Fruit fly (Drosophila melanogaster): Measurements from ENCODE around the gene Idgf2.
A peak's percentile ranks its signal among the peaks of the same experiment; 100 is the strongest.

Idgf2 gene

DNA sequence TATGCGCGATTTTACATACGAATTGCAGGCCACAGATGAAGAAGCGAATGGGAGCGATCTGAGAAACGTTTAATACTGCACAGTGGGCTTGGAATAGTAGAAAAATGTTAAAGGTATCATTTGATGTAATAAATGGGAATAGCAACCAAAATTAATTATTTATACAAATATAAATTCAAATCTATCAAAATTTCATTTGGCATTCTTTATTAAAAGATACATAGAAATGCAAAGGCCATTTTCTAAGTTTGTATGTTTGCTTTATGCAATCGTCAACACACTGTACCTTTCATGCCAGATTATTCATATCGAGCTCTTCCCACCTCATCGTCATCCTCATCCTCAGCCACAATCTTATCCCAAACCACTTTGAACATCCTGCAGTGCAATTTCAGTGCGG lies 40.6 kb upstream of the Idgf2 start:
- no peak for TF ChIP-seq Dif (GFP tag; optimal IDR thresholded peaks at IDR 0.05; ENCODE audit: partially characterized antibody)
- peak; percentile 49 for TF ChIP-seq Sp1 (GFP tag; optimal IDR thresholded peaks at IDR 0.05)
- peak in 1 of 2 experiments; percentile 66 for TF ChIP-seq foxo (GFP tag; optimal IDR thresholded peaks at IDR 0.05)
- peak; percentile 52 for TF ChIP-seq ey (GFP tag; optimal IDR thresholded peaks at IDR 0.05)
- peak; percentile 59 for TF ChIP-seq woc (GFP tag; optimal IDR thresholded peaks at IDR 0.05)
- TF ChIP-seq CrebA (GFP tag; optimal IDR thresholded peaks at IDR 0.05; ENCODE audit: borderline replicate concordance) = no peak
- TF ChIP-seq br (GFP tag; optimal IDR thresholded peaks at IDR 0.05) = peak; percentile 28
- TF ChIP-seq fru (GFP tag; optimal IDR thresholded peaks at IDR 0.05) = peak; percentile 74
- TF ChIP-seq dsf (GFP tag; optimal IDR thresholded peaks at IDR 0.05; ENCODE audit: borderline replicate concordance) = no peak
- TF ChIP-seq usp (GFP tag; optimal IDR thresholded peaks at IDR 0.05) = no peak
- no peak for TF ChIP-seq CG9705 (GFP tag; optimal IDR thresholded peaks at IDR 0.05)
- no peak for TF ChIP-seq Mio (GFP tag; optimal IDR thresholded peaks at IDR 0.05)
- no peak for TF ChIP-seq pan (optimal IDR thresholded peaks at IDR 0.05)
- no peak for TF ChIP-seq Myc (optimal IDR thresholded peaks at IDR 0.05)
- no peak for TF ChIP-seq sv (GFP tag; optimal IDR thresholded peaks at IDR 0.05)
- TF ChIP-seq rgr (GFP tag; optimal IDR thresholded peaks at IDR 0.05) = peak; percentile 63
- TF ChIP-seq psq (GFP tag; optimal IDR thresholded peaks at IDR 0.05) = peak; percentile 54
- peak; percentile 64 for TF ChIP-seq HLH106 (tag; optimal IDR thresholded peaks at IDR 0.05)
- peak; percentile 67 for TF ChIP-seq h (GFP tag; optimal IDR thresholded peaks at IDR 0.05)
- TF ChIP-seq dl (GFP tag; optimal IDR thresholded peaks at IDR 0.05; ENCODE audit: insufficient read depth in 1 of 2, partially characterized antibody in 2 of 2) = no peak
- TF ChIP-seq dmrt93B (GFP tag; optimal IDR thresholded peaks at IDR 0.05) = peak; percentile 27
- TF ChIP-seq Abd-B (GFP tag; optimal IDR thresholded peaks at IDR 0.05) = no peak
- TF ChIP-seq Rel (GFP tag; optimal IDR thresholded peaks at IDR 0.05) = no peak
- TF ChIP-seq Rel (tag; optimal IDR thresholded peaks at IDR 0.05) = no peak
- peak; percentile 62 for TF ChIP-seq OdsH (GFP tag; optimal IDR thresholded peaks at IDR 0.05)
- TF ChIP-seq Hnf4 (GFP tag; optimal IDR thresholded peaks at IDR 0.05) = peak; percentile 32
- no peak for TF ChIP-seq Hr83 (GFP tag; optimal IDR thresholded peaks at IDR 0.05; ENCODE audit: poor library complexity, severe bottlenecking)
- no peak for TF ChIP-seq Jra (GFP tag; optimal IDR thresholded peaks at IDR 0.05)

DNA sequence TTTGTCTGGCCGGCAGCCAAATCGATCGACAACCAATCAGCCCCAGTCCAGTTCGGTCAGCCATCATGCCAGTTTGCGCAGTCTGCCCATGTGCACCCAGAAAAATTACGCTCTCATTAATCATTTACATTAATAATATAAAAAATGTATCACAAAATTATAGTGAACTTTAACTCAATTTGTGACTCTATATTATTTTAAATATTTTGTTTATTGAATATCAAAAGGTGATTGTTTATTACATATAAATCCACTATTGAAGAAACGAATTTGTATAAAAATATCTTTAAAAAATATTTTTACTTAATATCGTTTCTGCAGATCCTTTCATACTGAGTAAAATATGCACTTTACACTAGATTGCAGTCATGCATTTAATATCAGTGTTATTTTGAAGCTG lies 39.8 kb upstream of the Idgf2 start:
- TF ChIP-seq Dfd (GFP tag; optimal IDR thresholded peaks at IDR 0.05) (no peak), dmrt93B (GFP tag; optimal IDR thresholded peaks at IDR 0.05) (peak; percentile 3), Sp1 (GFP tag; optimal IDR thresholded peaks at IDR 0.05) (peak; percentile 52), CG9705 (GFP tag; optimal IDR thresholded peaks at IDR 0.05) (no peak), ey (GFP tag; optimal IDR thresholded peaks at IDR 0.05) (no peak), Myc (optimal IDR thresholded peaks at IDR 0.05) (no peak), foxo (GFP tag; optimal IDR thresholded peaks at IDR 0.05) (peak in 1 of 2 experiments; percentile 30), Abd-B (GFP tag; optimal IDR thresholded peaks at IDR 0.05) (no peak), rgr (GFP tag; optimal IDR thresholded peaks at IDR 0.05) (peak; percentile 6), h (GFP tag; optimal IDR thresholded peaks at IDR 0.05) (no peak), psq (GFP tag; optimal IDR thresholded peaks at IDR 0.05) (peak; percentile 24), pan (optimal IDR thresholded peaks at IDR 0.05) (no peak), jim (GFP tag; optimal IDR thresholded peaks at IDR 0.05) (no peak), brk (GFP tag; optimal IDR thresholded peaks at IDR 0.05) (no peak), lola (GFP tag; optimal IDR thresholded peaks at IDR 0.05) (no peak), Mio (GFP tag; optimal IDR thresholded peaks at IDR 0.05) (no peak), Dif (GFP tag; optimal IDR thresholded peaks at IDR 0.05; ENCODE audit: partially characterized antibody) (no peak), N (GFP tag; optimal IDR thresholded peaks at IDR 0.05) (no peak), woc (GFP tag; optimal IDR thresholded peaks at IDR 0.05) (no peak), Rel (GFP tag; optimal IDR thresholded peaks at IDR 0.05) (no peak), Rel (tag; optimal IDR thresholded peaks at IDR 0.05) (no peak), sv (GFP tag; optimal IDR thresholded peaks at IDR 0.05) (no peak), Hnf4 (GFP tag; optimal IDR thresholded peaks at IDR 0.05) (no peak), GATAd (GFP tag; optimal IDR thresholded peaks at IDR 0.05) (no peak), usp (GFP tag; optimal IDR thresholded peaks at IDR 0.05) (no peak), Jra (GFP tag; optimal IDR thresholded peaks at IDR 0.05) (no peak), sage (GFP tag; optimal IDR thresholded peaks at IDR 0.05) (no peak), Hr83 (GFP tag; optimal IDR thresholded peaks at IDR 0.05; ENCODE audit: poor library complexity, severe bottlenecking) (no peak), Vsx2 (GFP tag; optimal IDR thresholded peaks at IDR 0.05; ENCODE audit: partially characterized antibody) (no peak), CrebA (GFP tag; optimal IDR thresholded peaks at IDR 0.05; ENCODE audit: borderline replicate concordance) (no peak), HLH106 (tag; optimal IDR thresholded peaks at IDR 0.05) (peak; percentile 55), OdsH (GFP tag; optimal IDR thresholded peaks at IDR 0.05) (peak; percentile 43)

DNA sequence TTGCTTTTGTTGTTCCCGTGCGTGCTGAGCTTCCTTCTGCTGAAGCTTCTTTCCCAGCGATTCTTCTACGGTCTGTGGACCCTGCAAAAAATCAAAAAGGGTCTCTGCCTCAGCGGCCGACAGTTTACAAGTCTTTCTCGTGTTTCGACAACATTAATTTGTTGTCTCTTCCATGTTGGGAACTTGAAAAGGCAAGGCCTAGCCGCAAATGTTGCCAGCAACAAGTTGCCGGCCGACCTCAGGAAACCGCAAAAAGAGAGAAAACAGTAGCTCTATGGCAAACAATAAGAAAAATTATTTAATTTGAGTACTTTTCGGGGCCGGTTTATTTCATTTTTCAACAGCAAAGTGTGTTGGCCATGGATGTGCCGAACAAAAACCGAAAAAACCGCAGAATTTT lies 33.4 kb upstream of the Idgf2 start:
- TF ChIP-seq Jra (GFP tag; optimal IDR thresholded peaks at IDR 0.05) (no peak), Dif (GFP tag; optimal IDR thresholded peaks at IDR 0.05; ENCODE audit: partially characterized antibody) (no peak), dl (GFP tag; optimal IDR thresholded peaks at IDR 0.05; ENCODE audit: insufficient read depth in 1 of 2, partially characterized antibody in 2 of 2) (no peak), Hr83 (GFP tag; optimal IDR thresholded peaks at IDR 0.05; ENCODE audit: poor library complexity, severe bottlenecking) (no peak), lola (GFP tag; optimal IDR thresholded peaks at IDR 0.05) (no peak), N (GFP tag; optimal IDR thresholded peaks at IDR 0.05) (no peak), jim (GFP tag; optimal IDR thresholded peaks at IDR 0.05) (no peak), sage (GFP tag; optimal IDR thresholded peaks at IDR 0.05) (no peak), woc (GFP tag; optimal IDR thresholded peaks at IDR 0.05) (no peak), dmrt93B (GFP tag; optimal IDR thresholded peaks at IDR 0.05) (no peak), usp (GFP tag; optimal IDR thresholded peaks at IDR 0.05) (no peak), Hr78 (GFP tag; optimal IDR thresholded peaks at IDR 0.05) (no peak), Dfd (GFP tag; optimal IDR thresholded peaks at IDR 0.05) (no peak), psq (GFP tag; optimal IDR thresholded peaks at IDR 0.05) (no peak), OdsH (GFP tag; optimal IDR thresholded peaks at IDR 0.05) (no peak), pan (optimal IDR thresholded peaks at IDR 0.05) (no peak), CrebA (GFP tag; optimal IDR thresholded peaks at IDR 0.05; ENCODE audit: borderline replicate concordance) (no peak), foxo (GFP tag; optimal IDR thresholded peaks at IDR 0.05) (no peak)

All from whole organism, wandering third instar larva.